Worm (Caenorhabditis elegans): ENCODE data around the gene F41H8.1.
"Not testable (repeated sequence)": the region's sequence is repeated elsewhere in the genome, so short reads cannot be mapped to it uniquely, and the experiment has no call there.

Gene F41H8.1

DNA sequence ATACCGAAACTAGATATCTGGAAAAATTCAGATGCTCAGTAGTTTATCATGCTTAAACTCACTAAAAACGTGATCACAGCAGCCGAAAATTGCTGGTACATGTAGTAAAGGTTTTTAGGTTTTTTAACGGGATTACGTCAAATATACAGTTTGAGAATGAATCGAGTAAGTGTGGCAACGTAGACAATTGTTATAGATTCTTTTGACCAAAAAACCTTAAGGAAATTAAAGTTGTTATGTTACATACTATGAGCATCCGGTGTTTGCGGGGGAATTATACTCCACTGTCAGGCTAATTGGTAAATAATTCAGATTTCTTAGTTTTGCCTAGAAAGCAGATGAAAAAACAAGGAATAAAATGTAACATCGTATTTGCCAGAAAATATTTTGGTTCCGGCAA is 12.8 kb upstream of the F41H8.1 start, which contains the start of gene srx-32:
TSS of gene srx-32 (minus strand) at position 101 of the 400 bp plus-strand sequence.
- not testable (repeated sequence) for TF ChIP-seq peb-1, ztf-4, fos-1 (tag; optimal IDR thresholded peaks at IDR 0.05)

DNA sequence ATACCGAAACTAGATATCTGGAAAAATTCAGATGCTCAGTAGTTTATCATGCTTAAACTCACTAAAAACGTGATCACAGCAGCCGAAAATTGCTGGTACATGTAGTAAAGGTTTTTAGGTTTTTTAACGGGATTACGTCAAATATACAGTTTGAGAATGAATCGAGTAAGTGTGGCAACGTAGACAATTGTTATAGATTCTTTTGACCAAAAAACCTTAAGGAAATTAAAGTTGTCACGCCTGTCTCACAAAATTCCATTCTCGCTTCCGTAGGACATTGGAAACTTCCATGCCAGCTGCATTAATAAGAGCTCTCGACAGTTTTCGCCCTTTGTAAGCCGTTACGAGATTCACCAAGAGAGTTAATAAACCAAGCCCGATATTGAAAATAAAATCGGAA is 10.5 kb upstream of the F41H8.1 start, which contains the start of gene srx-31:
TSS of gene srx-31 (minus strand) at position 101 of the 400 bp plus-strand sequence.
- TF ChIP-seq nhr-25 (tag; optimal IDR thresholded peaks at IDR 0.05); ztf-11 (tag; optimal IDR thresholded peaks at IDR 0.05); ztf-1 (GFP tag; conservative IDR thresholded peaks at IDR 0.05): not testable (repeated sequence)

DNA sequence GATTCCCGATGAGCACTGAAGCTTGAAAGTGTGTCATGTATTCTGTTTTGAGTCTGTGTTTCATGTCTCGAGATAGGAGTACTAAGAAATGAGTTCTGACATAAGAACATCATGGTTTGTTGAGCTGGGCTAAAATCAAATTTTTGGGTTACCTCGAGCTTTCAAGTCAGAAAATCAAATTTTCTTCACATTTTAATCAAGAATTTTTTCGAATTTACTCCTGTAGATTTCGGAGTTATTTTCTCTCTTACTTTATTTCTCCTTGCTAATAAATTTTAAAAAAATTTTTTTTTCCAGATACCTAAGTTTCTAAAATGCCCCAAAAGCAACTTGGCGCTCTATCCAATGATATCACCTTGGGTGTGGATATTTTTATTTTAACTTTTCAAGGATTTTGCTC is 7.4 kb upstream of the F41H8.1 start, which contains the start of gene F41H8.2:
TSS of gene F41H8.2 (plus strand) at position 301 of the 400 bp plus-strand sequence.
- TF ChIP-seq ztf-4 (tag; optimal IDR thresholded peaks at IDR 0.05) = no peak
- no peak for TF ChIP-seq nhr-11 (tag; optimal IDR thresholded peaks at IDR 0.05)
- TF ChIP-seq zag-1 (tag; optimal IDR thresholded peaks at IDR 0.05) = no peak
- no peak for TF ChIP-seq nhr-77 (tag; optimal IDR thresholded peaks at IDR 0.05)
- TF ChIP-seq ama-1 (optimal IDR thresholded peaks at IDR 0.05) = no peak
- TF ChIP-seq unc-55 (GFP tag; optimal IDR thresholded peaks at IDR 0.05) = no peak
- TF ChIP-seq nhr-12 (tag; optimal IDR thresholded peaks at IDR 0.05) = no peak
- no peak for TF ChIP-seq sma-3 (GFP tag; optimal IDR thresholded peaks at IDR 0.05)
- no peak for TF ChIP-seq unc-62 (GFP tag; optimal IDR thresholded peaks at IDR 0.05)
- TF ChIP-seq elt-1 (tag; optimal IDR thresholded peaks at IDR 0.05) = no peak
- TF ChIP-seq mbf-1 (tag; optimal IDR thresholded peaks at IDR 0.05) = no peak
- TF ChIP-seq ztf-1 (GFP tag; conservative IDR thresholded peaks at IDR 0.05) = no peak
- no peak for TF ChIP-seq sem-4 (tag; optimal IDR thresholded peaks at IDR 0.05)
- TF ChIP-seq lin-11 (tag; optimal IDR thresholded peaks at IDR 0.05) = no peak

DNA sequence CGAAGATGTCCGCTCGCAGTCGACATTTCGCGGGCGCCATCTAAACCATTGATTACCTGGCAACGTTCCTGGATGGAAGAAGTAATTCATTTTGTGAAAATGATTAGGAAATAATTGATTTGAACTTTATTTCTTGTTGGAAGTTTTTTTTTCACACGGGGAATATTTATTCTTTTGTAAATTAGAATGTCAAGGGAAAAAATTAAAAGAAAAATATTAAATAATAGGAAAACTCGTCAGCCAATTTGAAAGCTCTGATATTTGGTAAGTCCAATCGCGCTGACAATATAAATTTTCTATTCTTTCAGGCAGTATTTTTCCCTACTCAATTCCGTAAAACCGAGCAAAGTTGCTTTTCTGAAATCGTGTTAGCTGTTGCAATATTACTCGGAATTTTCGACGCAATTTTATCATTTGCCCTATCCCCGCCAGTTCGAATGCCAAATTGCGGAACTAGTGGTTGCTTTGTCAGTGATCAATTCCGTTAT is 5.6 kb downstream of the F41H8.1 start, which contains the start of the genes K09C6.7 and K09C6.10:
TSS of gene K09C6.7 (minus strand) at position 101 of the 488 bp plus-strand sequence.
TSS of gene K09C6.10 (plus strand) at position 438 of the 488 bp plus-strand sequence.
- not testable (repeated sequence) for TF ChIP-seq mdl-1 (tag; optimal IDR thresholded peaks at IDR 0.05); fos-1 (tag; optimal IDR thresholded peaks at IDR 0.05); unc-55 (GFP tag; optimal IDR thresholded peaks at IDR 0.05)

DNA sequence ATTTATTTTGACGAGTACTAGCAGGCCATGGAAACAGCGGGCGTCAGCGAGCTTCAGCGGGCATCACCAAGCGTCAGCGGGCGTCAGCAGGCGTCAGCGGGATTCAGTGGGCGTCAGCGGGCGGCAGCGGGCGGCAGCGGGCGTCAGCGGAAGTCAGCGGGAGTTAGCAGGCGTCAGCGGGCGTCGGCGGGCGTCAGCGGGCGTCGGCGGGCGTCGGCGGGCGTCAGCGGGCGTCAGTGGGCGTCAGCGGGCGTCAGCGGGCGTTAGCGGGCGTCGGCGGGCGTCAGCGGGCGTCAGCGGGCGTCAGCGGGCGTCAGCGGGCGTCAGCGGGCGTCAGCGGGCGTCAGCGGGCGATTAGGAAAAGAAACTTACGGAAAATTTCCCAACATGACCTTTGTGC is 9.1 kb downstream of the F41H8.1 start:
- TF ChIP-seq nhr-12 (tag; optimal IDR thresholded peaks at IDR 0.05) = no peak
- TF ChIP-seq blmp-1 (tag; optimal IDR thresholded peaks at IDR 0.05; ENCODE audit: insufficient read depth) = no peak
- TF ChIP-seq nhr-77 (tag; optimal IDR thresholded peaks at IDR 0.05) = no peak
- TF ChIP-seq elt-1 (tag; optimal IDR thresholded peaks at IDR 0.05) = no peak
- TF ChIP-seq nhr-23 (tag; optimal IDR thresholded peaks at IDR 0.05) = no peak
- no peak for TF ChIP-seq nhr-6 (tag; optimal IDR thresholded peaks at IDR 0.05)
- no peak for TF ChIP-seq nhr-21 (tag; optimal IDR thresholded peaks at IDR 0.05)
- no peak for TF ChIP-seq snpc-4 (tag; optimal IDR thresholded peaks at IDR 0.05)
- TF ChIP-seq mbf-1 (tag; optimal IDR thresholded peaks at IDR 0.05) = no peak
- TF ChIP-seq nhr-11 (tag; optimal IDR thresholded peaks at IDR 0.05) = no peak
- no peak for TF ChIP-seq gmeb-1 (tag; optimal IDR thresholded peaks at IDR 0.05)
- TF ChIP-seq R02D3.7 (tag; optimal IDR thresholded peaks at IDR 0.05) = no peak
- no peak for TF ChIP-seq nhr-129 (tag; optimal IDR thresholded peaks at IDR 0.05)
- TF ChIP-seq ztf-1 (GFP tag; conservative IDR thresholded peaks at IDR 0.05) = no peak
- TF ChIP-seq zag-1 (tag; optimal IDR thresholded peaks at IDR 0.05) = no peak

DNA sequence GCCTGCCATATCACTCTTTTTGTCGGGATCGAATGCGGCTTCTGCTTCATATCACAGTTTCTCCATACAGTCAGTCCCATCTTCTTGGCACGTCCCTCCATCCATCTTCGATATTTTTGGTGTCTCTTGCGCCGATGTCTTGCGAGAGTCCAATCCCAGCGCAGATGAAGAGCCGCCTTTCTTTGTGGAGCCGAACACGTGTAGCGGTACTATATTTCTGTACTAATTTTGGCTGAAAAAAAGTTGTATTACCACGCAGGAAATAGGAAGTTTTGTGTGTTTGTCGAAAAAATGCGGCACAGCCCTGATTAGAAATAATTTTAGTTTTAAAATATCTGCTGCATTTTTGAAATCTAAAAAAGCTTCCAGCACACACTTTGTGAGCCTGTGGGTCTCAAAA is 9.7 kb downstream of the F41H8.1 start, which contains the start of gene K09C6.8:
TSS of gene K09C6.8 (minus strand) at position 101 of the 400 bp plus-strand sequence.
- TF ChIP-seq fos-1, elt-3, nhr-129 (tag; optimal IDR thresholded peaks at IDR 0.05): not testable (repeated sequence)

DNA sequence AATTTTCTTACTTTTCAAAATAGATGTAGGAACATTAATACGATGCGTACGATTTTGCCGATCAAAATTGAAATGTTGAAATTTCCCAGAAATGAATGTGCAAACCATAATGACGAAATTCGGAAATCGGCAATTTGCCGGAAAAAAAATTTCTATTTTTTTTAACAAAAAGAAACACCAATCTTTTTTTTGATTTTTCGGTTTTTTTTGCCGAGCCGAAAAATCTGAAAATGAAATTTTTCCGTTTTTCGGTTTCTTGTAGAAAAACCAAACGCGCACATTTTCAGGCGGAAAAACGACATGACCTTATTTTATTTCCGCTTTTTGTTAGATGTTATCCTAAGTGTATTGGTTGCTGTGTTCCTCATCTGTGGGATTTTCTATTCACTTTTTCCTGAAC is 14.1 kb downstream of the F41H8.1 start, which contains the start of gene srbc-13:
TSS of gene srbc-13 (plus strand) at position 301 of the 400 bp plus-strand sequence.
- TF ChIP-seq ceh-82 (tag; optimal IDR thresholded peaks at IDR 0.05) (no peak), nhr-11 (tag; optimal IDR thresholded peaks at IDR 0.05) (no peak), unc-55 (GFP tag; optimal IDR thresholded peaks at IDR 0.05) (no peak), elt-3 (tag; optimal IDR thresholded peaks at IDR 0.05) (no peak), blmp-1 (tag; optimal IDR thresholded peaks at IDR 0.05; ENCODE audit: insufficient read depth) (no peak), sma-9 (GFP tag; optimal IDR thresholded peaks at IDR 0.05) (no peak), sma-9 (tag; optimal IDR thresholded peaks at IDR 0.05) (no peak), nhr-77 (tag; optimal IDR thresholded peaks at IDR 0.05) (no peak), dmd-4 (tag; optimal IDR thresholded peaks at IDR 0.05) (no peak), fos-1 (tag; optimal IDR thresholded peaks at IDR 0.05) (no peak), nhr-10 (tag; optimal IDR thresholded peaks at IDR 0.05) (no peak), ztf-1 (GFP tag; conservative IDR thresholded peaks at IDR 0.05) (no peak), zag-1 (tag; optimal IDR thresholded peaks at IDR 0.05) (no peak), unc-39 (tag; optimal IDR thresholded peaks at IDR 0.05) (no peak), aly-2 (tag; optimal IDR thresholded peaks at IDR 0.05) (no peak)
